Worm (Caenorhabditis elegans): ENCODE data around the gene sdz-16.

DNA sequence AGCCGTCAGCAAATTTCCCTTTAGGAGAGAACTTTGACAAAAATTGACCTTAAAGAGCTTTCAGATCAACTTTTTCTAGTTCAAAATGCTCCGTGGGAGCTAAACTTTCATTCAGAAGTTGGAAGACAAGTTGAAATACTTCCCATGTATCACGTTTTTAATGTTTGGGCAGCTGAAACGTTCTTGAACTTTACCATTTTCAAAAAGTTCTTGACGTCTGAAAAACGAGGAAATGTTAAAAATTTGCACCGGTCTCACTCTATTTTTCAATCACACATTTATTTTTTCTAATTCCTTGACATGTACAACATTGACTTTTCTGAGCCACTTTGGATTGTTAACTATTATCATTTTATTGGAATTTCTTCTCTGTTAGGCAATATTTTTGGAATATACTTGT lies 25.0 kb downstream of the sdz-16 start, which contains the start of gene sri-70:
- no peak for TF ChIP-seq nhr-237 (tag; optimal IDR thresholded peaks at IDR 0.05)
- no peak for TF ChIP-seq lin-13 (tag; optimal IDR thresholded peaks at IDR 0.05)
- no peak for TF ChIP-seq nhr-12 (tag; optimal IDR thresholded peaks at IDR 0.05)
- TF ChIP-seq nhr-28 (tag; optimal IDR thresholded peaks at IDR 0.05) = no peak
- TF ChIP-seq drap-1 (GFP tag; optimal IDR thresholded peaks at IDR 0.05) = no peak
- no peak for TF ChIP-seq unc-62 (GFP tag; optimal IDR thresholded peaks at IDR 0.05)
- TF ChIP-seq elt-1 (tag; optimal IDR thresholded peaks at IDR 0.05; ENCODE audit: borderline replicate concordance, insufficient read depth) = no peak
- TF ChIP-seq lin-32 (GFP tag; optimal IDR thresholded peaks at IDR 0.05) = no peak
- TF ChIP-seq ztf-11 (tag; optimal IDR thresholded peaks at IDR 0.05) = no peak

Measured in whole organism, mixed stage, embryonic.